Worm (Caenorhabditis elegans): Measurements from ENCODE around the gene F42H10.6.

DNA sequence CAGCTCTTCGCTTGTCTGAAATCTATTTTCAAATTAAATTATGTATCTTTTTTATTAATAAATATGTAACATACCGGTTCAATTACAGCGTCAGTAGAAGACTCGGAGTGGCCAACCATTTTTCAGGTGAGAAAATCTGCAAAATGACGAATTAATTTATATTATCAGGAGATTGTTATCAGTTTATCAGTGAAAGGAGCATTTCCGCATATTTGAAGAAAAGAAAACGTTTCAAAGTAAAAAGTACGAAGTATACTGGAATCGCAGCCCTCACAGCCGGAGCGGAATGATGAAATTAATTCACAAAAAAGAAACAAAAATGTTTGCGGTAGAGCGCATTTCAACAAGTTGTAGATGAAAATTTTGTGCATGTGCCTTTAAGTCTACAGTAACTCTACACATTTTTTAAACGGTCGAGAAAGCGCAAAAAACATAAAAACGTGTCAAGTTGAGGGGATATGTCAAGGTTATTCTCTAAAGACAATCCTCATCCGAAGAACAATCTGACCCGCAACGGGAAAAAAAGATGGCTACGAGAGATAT, 862 bp downstream of the F42H10.6 start:
- TF ChIP-seq F22D6.2 (tag; optimal IDR thresholded peaks at IDR 0.05) (no peak), let-526 (GFP tag; IDR thresholded peaks at IDR 0.05) (no peak), B0035.1 (tag; optimal IDR thresholded peaks at IDR 0.05) (no peak)
